Worm (Caenorhabditis elegans): ENCODE results near the gene ZC373.3.

Gene ZC373.3

ce11 chrX:10027556-10027955, 32.8 kb upstream of the ZC373.3 start, which contains the start of gene mkk-4:
Gene mkk-4 (plus strand): TSS chrX:10027856.
- TF ChIP-seq ZK185.1 (tag; optimal IDR thresholded peaks at IDR 0.05; ENCODE audit: poor library complexity, severe bottlenecking) (no peak), hlh-12 (tag; optimal IDR thresholded peaks at IDR 0.05) (no peak), Y56A3A.18 (GFP tag; IDR thresholded peaks at IDR 0.05) (no peak), lag-1 (GFP tag; IDR thresholded peaks at IDR 0.05) (no peak), ztf-6 (GFP tag; IDR thresholded peaks at IDR 0.05) (no peak), attf-5 (GFP tag; optimal IDR thresholded peaks at IDR 0.05) (no peak), tbp1 (GFP tag; optimal IDR thresholded peaks at IDR 0.05) (no peak), bed-1 (GFP tag; IDR thresholded peaks at IDR 0.05) (no peak), nfya-1 (tag; optimal IDR thresholded peaks at IDR 0.05; ENCODE audit: borderline replicate concordance, insufficient read depth) (no peak), aptf-2 (GFP tag; conservative IDR thresholded peaks at IDR 0.05) (no peak), sea-2 (GFP tag; IDR thresholded peaks at IDR 0.05) (no peak), F52B5.7 (tag; optimal IDR thresholded peaks at IDR 0.05) (no peak)

ce11 chrX:10030836-10031235, 29.5 kb upstream of the ZC373.3 start, which contains the start of gene sek-6:
Gene sek-6 (plus strand): TSS chrX:10031150.
- TF ChIP-seq sea-2 (GFP tag; IDR thresholded peaks at IDR 0.05) (no peak), lin-40 (tag; optimal IDR thresholded peaks at IDR 0.05) (no peak), ceh-100 (GFP tag; IDR thresholded peaks at IDR 0.05) (no peak), nhr-90 (tag; optimal IDR thresholded peaks at IDR 0.05) (no peak), ztf-18 (tag; optimal IDR thresholded peaks at IDR 0.05) (no peak), ztf-28 (GFP tag; IDR thresholded peaks at IDR 0.05) (no peak), attf-3 (GFP tag; conservative IDR thresholded peaks at IDR 0.05) (no peak), mxl-1 (tag; optimal IDR thresholded peaks at IDR 0.05) (no peak), ccch-3 (GFP tag; optimal IDR thresholded peaks at IDR 0.05) (no peak), repo-1 (tag; optimal IDR thresholded peaks at IDR 0.05) (no peak), akir-1 (GFP tag; optimal IDR thresholded peaks at IDR 0.05) (no peak), ztf-22 (GFP tag; optimal IDR thresholded peaks at IDR 0.05) (no peak), F23B12.7 (tag; optimal IDR thresholded peaks at IDR 0.05; ENCODE audit: insufficient read depth) (no peak), hmg-20 (GFP tag; IDR thresholded peaks at IDR 0.05) (no peak)

ce11 chrX:10044473-10044872, 15.9 kb upstream of the ZC373.3 start:
- TF ChIP-seq snpc-1.3 (tag; optimal IDR thresholded peaks at IDR 0.05; ENCODE audit: insufficient read depth) (no peak), athp-1 (tag; optimal IDR thresholded peaks at IDR 0.05) (no peak), lin-54 (GFP tag; optimal IDR thresholded peaks at IDR 0.05) (no peak), attf-3 (GFP tag; conservative IDR thresholded peaks at IDR 0.05) (no peak), F22D6.2 (tag; optimal IDR thresholded peaks at IDR 0.05) (no peak), F33H1.4 (GFP tag; IDR thresholded peaks at IDR 0.05) (no peak), somi-1 (GFP tag; optimal IDR thresholded peaks at IDR 0.05) (no peak), snpc-1.1 (tag; optimal IDR thresholded peaks at IDR 0.05; ENCODE audit: insufficient read depth) (no peak), F37B4.10 (GFP tag; IDR thresholded peaks at IDR 0.05) (no peak), Y79H2A.3 (GFP tag; conservative IDR thresholded peaks at IDR 0.05) (no peak), snpc-3.4 (tag; optimal IDR thresholded peaks at IDR 0.05) (no peak), sdz-38 (tag; optimal IDR thresholded peaks at IDR 0.05) (no peak), mel-28 (tag; optimal IDR thresholded peaks at IDR 0.05; ENCODE audit: borderline replicate concordance) (no peak), nhr-80 (tag; optimal IDR thresholded peaks at IDR 0.05) (no peak), ZK185.1 (tag; optimal IDR thresholded peaks at IDR 0.05; ENCODE audit: poor library complexity, severe bottlenecking) (no peak), let-526 (GFP tag; IDR thresholded peaks at IDR 0.05) (no peak)
